Worm (Caenorhabditis elegans) whole organism, early embryonic: ENCODE measurements around the gene C29F7.3.

Experiments
- B0310.2 ChIP-seq: sonication (generic microtip); optimal IDR thresholded peaks from 2 replicates; lab custom pipeline; 2016; ENCODE audit warnings: mild to moderate bottlenecking, missing genetic modification characterization, missing compliant biosample characterization
- F13C5.2 ChIP-seq: sonication (generic microtip); optimal IDR thresholded peaks from 2 replicates; lab custom pipeline; 2017; ENCODE audit warnings: mild to moderate bottlenecking, missing genetic modification characterization, inconsistent platforms, missing compliant biosample characterization
- aly-1 ChIP-seq: sonication (generic microtip); optimal IDR thresholded peaks from 2 replicates; lab custom pipeline; 2016; ENCODE audit warnings: missing genetic modification characterization, missing compliant biosample characterization
- ama-1 ChIP-seq: fragments of 150-350 bp; optimal IDR thresholded peaks from 2 replicates; lab custom pipeline; 2014
- ceh-13 ChIP-seq: fragments of 200-800 bp; sonication (Bioruptor generic); optimal IDR thresholded peaks from 2 replicates; lab custom pipeline; 2018; ENCODE audit warnings: mild to moderate bottlenecking, missing genetic modification characterization, missing compliant biosample characterization
- ceh-36 ChIP-seq: sonication (generic microtip); optimal IDR thresholded peaks from 2 replicates; lab custom pipeline; 2016; ENCODE audit warnings: missing genetic modification characterization, inconsistent platforms, missing compliant biosample characterization
- ets-7 ChIP-seq: sonication (generic microtip); optimal IDR thresholded peaks from 2 replicates; lab custom pipeline; 2016; ENCODE audit warnings: missing genotype, missing genetic modification characterization, missing compliant biosample characterization
- flt-1 ChIP-seq: fragments of 200-800 bp; sonication (Bioruptor generic); IDR thresholded peaks from 2 replicates; pipeline ENCODE4 v1.3.6; 2022; ENCODE audit warnings: missing genetic modification characterization, missing compliant biosample characterization
- hmbx-1 ChIP-seq: sonication (generic microtip); optimal IDR thresholded peaks from 2 replicates; lab custom pipeline; 2016; ENCODE audit warnings: mild to moderate bottlenecking, missing genetic modification characterization, missing compliant biosample characterization
- hmg-4 ChIP-seq: fragments of 200-800 bp; sonication (Bioruptor generic); optimal IDR thresholded peaks from 2 replicates; lab custom pipeline; 2018; ENCODE audit warnings: mild to moderate bottlenecking, missing genetic modification characterization, missing compliant biosample characterization
- hnd-1 ChIP-seq: sonication (generic microtip); optimal IDR thresholded peaks from 2 replicates; lab custom pipeline; 2016; ENCODE audit warnings: missing genetic modification characterization, missing compliant biosample characterization
- pes-1 ChIP-seq: fragments of 200-800 bp; sonication (Bioruptor generic); IDR thresholded peaks from 2 replicates; pipeline ENCODE4 v1.3.6; 2022; ENCODE audit warnings: missing genetic modification reagents, missing genetic modification characterization, missing compliant biosample characterization
- scrt-1 ChIP-seq: fragments of 200-800 bp; sonication (Bioruptor generic); IDR thresholded peaks from 2 replicates; pipeline ENCODE4 v1.3.6; 2022; ENCODE audit warnings: missing genetic modification characterization, missing compliant biosample characterization
- sea-1 ChIP-seq: fragments of 200-800 bp; sonication (Bioruptor generic); conservative IDR thresholded peaks from 2 replicates; pipeline ENCODE4 v1.3.6; 2022; ENCODE audit warnings: missing genetic modification characterization, missing compliant biosample characterization
- tbx-11 ChIP-seq: fragments of 200-800 bp; sonication (Bioruptor generic); IDR thresholded peaks from 2 replicates; pipeline ENCODE4 v1.3.6; 2022; ENCODE audit warnings: missing genetic modification characterization, missing compliant biosample characterization
- tbx-37 ChIP-seq: fragments of 200-800 bp; sonication (Bioruptor generic); conservative IDR thresholded peaks from 2 replicates; pipeline ENCODE4 v1.3.6; 2022; ENCODE audit warnings: missing genetic modification reagents, missing genetic modification characterization, missing compliant biosample characterization
- tra-4 ChIP-seq: sonication (generic microtip); optimal IDR thresholded peaks from 2 replicates; lab custom pipeline; 2017; ENCODE audit warnings: missing genetic modification characterization, missing compliant biosample characterization

Gene C29F7.3

DNA sequence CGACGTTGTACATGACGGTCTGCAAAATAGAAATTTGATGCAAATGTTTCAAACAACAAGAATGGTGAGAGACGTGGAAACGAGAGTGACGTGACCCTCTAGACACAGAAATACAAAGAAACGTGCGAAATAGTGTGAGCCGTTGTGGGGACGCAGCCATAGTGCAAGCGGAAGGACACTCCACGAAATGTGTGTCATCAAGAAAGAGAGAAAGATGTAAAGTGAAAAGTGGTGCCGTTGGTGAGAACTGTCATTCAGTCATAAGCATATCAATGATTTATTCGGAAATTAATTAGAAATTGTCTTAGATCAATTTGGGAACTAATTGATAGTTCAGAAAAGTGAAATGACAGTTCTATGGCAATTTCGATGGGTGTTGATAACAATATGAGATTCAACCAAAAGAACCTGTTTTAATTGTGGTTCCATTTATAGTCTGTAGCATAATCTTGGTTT, at the start of gene C29F7.3:
TSS of gene C29F7.3 (minus strand) at position 51 of the 456 bp plus-strand sequence.
- TF ChIP-seq hmbx-1 (tag; lab: Kevin White, UChicago) (no peak), aly-1 (tag; lab: Kevin White, UChicago) (peak; percentile 6)

- TF ChIP-seq B0310.2 (tag; lab: Kevin White, UChicago) (no peak), F13C5.2 (no peak), sea-1 (GFP tag; lab: Robert Waterston, UW) (no peak), ceh-36 (tag; lab: Kevin White, UChicago) (no peak), ama-1 (no peak), scrt-1 (GFP tag; lab: Robert Waterston, UW) (no peak), ceh-13 (no peak), tbx-37 (no peak), ets-7 (no peak), hmg-4 (GFP tag; lab: Kevin White, UChicago) (no peak)
These were observed 49.4 kb upstream of the C29F7.3 start, which contains the start of gene col-184 for ce11 chrX:13469047-13469633. Gene col-184 (plus strand): TSS chrX:13469455.

DNA sequence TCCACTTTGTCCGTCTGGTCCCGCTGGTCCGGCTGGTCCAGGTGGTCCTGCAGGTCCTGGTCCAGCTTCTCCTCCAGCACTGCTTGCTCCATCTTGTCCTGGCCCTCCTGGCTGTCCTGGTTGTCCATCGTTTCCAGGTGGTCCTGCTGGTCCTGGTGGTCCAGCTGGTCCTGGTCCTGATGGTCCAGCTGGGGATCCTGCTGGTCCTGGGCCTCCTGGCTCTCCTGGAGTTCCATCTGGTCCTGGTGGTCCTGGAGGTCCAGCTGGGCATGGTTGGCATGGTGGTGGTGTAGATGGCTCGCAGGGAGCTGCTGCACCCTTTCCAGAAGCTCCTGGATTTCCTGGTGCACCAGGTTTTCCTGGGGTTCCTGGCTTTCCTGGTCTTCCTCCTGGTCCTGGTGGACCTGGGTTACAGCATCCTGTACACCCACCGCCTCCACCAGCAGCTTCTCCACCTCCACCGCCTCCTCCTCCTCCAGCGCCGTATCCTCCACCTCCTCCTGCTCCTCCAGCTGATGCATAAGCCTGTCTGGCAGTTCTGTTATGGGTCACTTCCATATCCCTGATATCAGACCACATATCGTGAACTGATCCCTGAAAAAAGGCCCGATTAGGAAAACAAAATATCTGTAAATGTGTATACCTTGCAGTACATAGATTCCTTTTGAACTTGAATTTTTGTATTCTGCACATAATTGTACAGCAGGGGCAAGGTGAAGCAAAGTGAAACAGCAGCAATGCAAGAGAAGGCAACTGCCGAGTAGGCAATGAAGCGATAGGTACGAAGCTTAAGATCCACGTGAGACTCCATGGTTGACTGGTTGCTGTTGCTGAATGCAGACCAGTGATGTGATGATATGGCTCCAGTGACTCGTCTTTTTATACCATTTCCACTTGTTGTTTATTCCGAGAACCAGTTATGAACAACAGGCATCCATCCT, 47.5 kb upstream of the C29F7.3 start, which contains the start of gene col-183:
TSS of gene col-183 (minus strand) at position 839 of the 941 bp plus-strand sequence.
- no peak for TF ChIP-seq ets-7

ce11 chrX:13463793-13464192, 44.1 kb upstream of the C29F7.3 start, which contains the start of gene F02D10.2:
Gene F02D10.2 (minus strand): TSS chrX:13463893.
- no peak for TF ChIP-seq B0310.2 (tag; lab: Kevin White, UChicago)
- no peak for TF ChIP-seq hnd-1 (tag; lab: Kevin White, UChicago)
- TF ChIP-seq tbx-11, result no peak
- TF ChIP-seq scrt-1 (GFP tag; lab: Robert Waterston, UW), result no peak
- TF ChIP-seq tra-4 (tag; lab: Kevin White, UChicago), result no peak
- TF ChIP-seq ceh-13, result no peak
- no peak for TF ChIP-seq pes-1 (GFP tag; lab: Robert Waterston, UW)
- TF ChIP-seq flt-1 (GFP tag; lab: Robert Waterston, UW), result no peak
- TF ChIP-seq hmg-4 (GFP tag; lab: Kevin White, UChicago), result no peak
- no peak for TF ChIP-seq ets-7
- no peak for TF ChIP-seq tbx-37
- TF ChIP-seq sea-1 (GFP tag; lab: Robert Waterston, UW), result no peak
- no peak for TF ChIP-seq ama-1
- TF ChIP-seq aly-1 (tag; lab: Kevin White, UChicago), result no peak
- TF ChIP-seq F13C5.2, result no peak
- no peak for TF ChIP-seq ceh-36 (tag; lab: Kevin White, UChicago)
- TF ChIP-seq hmbx-1 (tag; lab: Kevin White, UChicago), result no peak

- TF ChIP-seq ceh-13, result no peak
- no peak for TF ChIP-seq tra-4 (tag; lab: Kevin White, UChicago)
- no peak for TF ChIP-seq aly-1 (tag; lab: Kevin White, UChicago)
- TF ChIP-seq hmbx-1 (tag; lab: Kevin White, UChicago), result no peak
- TF ChIP-seq hnd-1 (tag; lab: Kevin White, UChicago), result no peak
- no peak for TF ChIP-seq ets-7
- TF ChIP-seq ceh-36 (tag; lab: Kevin White, UChicago), result no peak
- TF ChIP-seq tbx-37, result no peak
- TF ChIP-seq ama-1, result no peak
- TF ChIP-seq F13C5.2, result no peak
These were observed 42.8 kb upstream of the C29F7.3 start, which contains the start of gene F02D10.3 for ce11 chrX:13462519-13462918. Gene F02D10.3 (minus strand): TSS chrX:13462619.

- no peak for TF ChIP-seq hmbx-1 (tag; lab: Kevin White, UChicago)
- TF ChIP-seq ceh-13, result no peak
- no peak for TF ChIP-seq sea-1 (GFP tag; lab: Robert Waterston, UW)
- TF ChIP-seq ama-1, result no peak
- TF ChIP-seq hnd-1 (tag; lab: Kevin White, UChicago), result no peak
- TF ChIP-seq tra-4 (tag; lab: Kevin White, UChicago), result no peak
- TF ChIP-seq flt-1 (GFP tag; lab: Robert Waterston, UW), result no peak
These were observed 36.7 kb upstream of the C29F7.3 start, which contains the start of gene flr-1 for ce11 chrX:13456442-13456841. Gene flr-1 (minus strand): TSS chrX:13456542.

ce11 chrX:13451578-13451977, 31.8 kb upstream of the C29F7.3 start, which contains the start of gene F02D10.6:
Gene F02D10.6 (minus strand): TSS chrX:13451678.
- no peak for TF ChIP-seq hnd-1 (tag; lab: Kevin White, UChicago)
- no peak for TF ChIP-seq B0310.2 (tag; lab: Kevin White, UChicago)
- TF ChIP-seq hmbx-1 (tag; lab: Kevin White, UChicago), result no peak
- no peak for TF ChIP-seq aly-1 (tag; lab: Kevin White, UChicago)
- no peak for TF ChIP-seq ama-1
- TF ChIP-seq pes-1 (GFP tag; lab: Robert Waterston, UW), result no peak
- TF ChIP-seq ceh-36 (tag; lab: Kevin White, UChicago), result no peak
- TF ChIP-seq tbx-37, result no peak
- TF ChIP-seq sea-1 (GFP tag; lab: Robert Waterston, UW), result no peak
- TF ChIP-seq scrt-1 (GFP tag; lab: Robert Waterston, UW), result no peak
- no peak for TF ChIP-seq tbx-11
- no peak for TF ChIP-seq hmg-4 (GFP tag; lab: Kevin White, UChicago)
- no peak for TF ChIP-seq ceh-13
- no peak for TF ChIP-seq flt-1 (GFP tag; lab: Robert Waterston, UW)
- TF ChIP-seq tra-4 (tag; lab: Kevin White, UChicago), result no peak
- TF ChIP-seq F13C5.2, result no peak
- no peak for TF ChIP-seq ets-7
